Worm (Caenorhabditis elegans) whole organism, late embryonic: ENCODE results near the gene F20G2.6.

Experiments used
- C08G9.2 ChIP-seq: sonication (generic microtip); optimal IDR thresholded peaks from 2 replicates; lab custom pipeline; 2016; ENCODE audit warnings: mild to moderate bottlenecking, missing genetic modification characterization, moderate library complexity, missing compliant biosample characterization
- C38D4.7 ChIP-seq: fragments of 200-800 bp; sonication (Bioruptor generic); optimal IDR thresholded peaks from 2 replicates; lab custom pipeline; 2018; ENCODE audit warnings: mild to moderate bottlenecking, missing genetic modification characterization, moderate library complexity, missing compliant biosample characterization
- F13H6.1 ChIP-seq: sonication (generic microtip); optimal IDR thresholded peaks from 2 replicates; lab custom pipeline; 2016; ENCODE audit warnings: missing genetic modification characterization, missing compliant biosample characterization
- K09A11.1 ChIP-seq: sonication (generic microtip); optimal IDR thresholded peaks from 2 replicates; lab custom pipeline; 2017; ENCODE audit warnings: antibody characterized with exemption, mild to moderate bottlenecking, missing genetic modification characterization, missing compliant biosample characterization; ENCODE audit not compliant: insufficient read depth
- T23F11.4 ChIP-seq: fragments of 200-800 bp; sonication (Bioruptor generic); optimal IDR thresholded peaks from 2 replicates; lab custom pipeline; 2018; ENCODE audit warnings: mild to moderate bottlenecking, missing genetic modification characterization, missing compliant biosample characterization
- ahr-1 ChIP-seq: sonication (generic microtip); optimal IDR thresholded peaks from 2 replicates; lab custom pipeline; 2016; ENCODE audit warnings: missing genetic modification characterization, missing compliant biosample characterization
- ama-1 ChIP-seq: fragments of 150-350 bp; optimal IDR thresholded peaks from 2 replicates; lab custom pipeline; 2014
- ceh-14 ChIP-seq: sonication (generic microtip); optimal IDR thresholded peaks from 2 replicates; lab custom pipeline; 2016; ENCODE audit warnings: missing genotype, missing genetic modification characterization, missing compliant biosample characterization
- ceh-18 ChIP-seq: sonication (generic microtip); optimal IDR thresholded peaks from 2 replicates; lab custom pipeline; 2016; ENCODE audit warnings: missing genetic modification characterization, missing compliant biosample characterization
- ceh-19 ChIP-seq: fragments of 200-800 bp; sonication (Bioruptor generic); optimal IDR thresholded peaks from 2 replicates; lab custom pipeline; 2018; ENCODE audit warnings: mild to moderate bottlenecking, missing genetic modification characterization, missing compliant biosample characterization
- ceh-2 ChIP-seq: sonication (generic microtip); optimal IDR thresholded peaks from 2 replicates; lab custom pipeline; 2016; ENCODE audit warnings: missing genotype, missing genetic modification characterization, missing compliant biosample characterization
- ceh-30 ChIP-seq: fragments of 150-350 bp; optimal IDR thresholded peaks from 2 replicates; lab custom pipeline; 2014; ENCODE audit warnings: missing biosample characterization, missing genetic modification characterization
- ceh-31 ChIP-seq: sonication (generic microtip); optimal IDR thresholded peaks from 2 replicates; lab custom pipeline; 2016; ENCODE audit warnings: missing genetic modification characterization, missing compliant biosample characterization
- ceh-34 ChIP-seq: sonication (generic microtip); optimal IDR thresholded peaks from 2 replicates; lab custom pipeline; 2016; ENCODE audit warnings: mild to moderate bottlenecking, missing genetic modification characterization, missing compliant biosample characterization
- ceh-45 ChIP-seq: fragments of 200-800 bp; sonication (Bioruptor generic); IDR thresholded peaks from 2 replicates; pipeline ENCODE4 v1.3.6; 2022; ENCODE audit warnings: missing genetic modification reagents, missing genetic modification characterization, missing compliant biosample characterization
- ceh-48 ChIP-seq: sonication (generic microtip); optimal IDR thresholded peaks from 2 replicates; lab custom pipeline; 2016; ENCODE audit warnings: missing genetic modification characterization, inconsistent platforms, missing compliant biosample characterization
- ceh-6 ChIP-seq: fragments of 200-800 bp; sonication (Bioruptor generic); optimal IDR thresholded peaks from 2 replicates; lab custom pipeline; 2018; ENCODE audit warnings: mild to moderate bottlenecking, missing genetic modification characterization, missing compliant biosample characterization
- ceh-9 ChIP-seq: sonication (generic microtip); optimal IDR thresholded peaks from 2 replicates; lab custom pipeline; 2016; ENCODE audit warnings: mild to moderate bottlenecking, missing genetic modification characterization, inconsistent platforms, missing compliant biosample characterization
- ets-4 ChIP-seq: sonication (generic microtip); optimal IDR thresholded peaks from 2 replicates; lab custom pipeline; 2016; ENCODE audit warnings: missing genetic modification characterization, missing compliant biosample characterization
- eyg-1 ChIP-seq: sonication (generic microtip); optimal IDR thresholded peaks from 2 replicates; lab custom pipeline; 2016; ENCODE audit warnings: missing genotype, missing genetic modification characterization, missing compliant biosample characterization
- fkh-10 ChIP-seq: fragments of 150-350 bp; optimal IDR thresholded peaks from 2 replicates; lab custom pipeline; 2014; ENCODE audit warnings: missing biosample characterization, missing genetic modification reagents, missing genetic modification characterization
- gmeb-2 ChIP-seq: sonication (generic microtip); optimal IDR thresholded peaks from 2 replicates; lab custom pipeline; 2016; ENCODE audit warnings: missing genetic modification characterization, inconsistent platforms, missing compliant biosample characterization
- hlh-15 ChIP-seq: sonication (generic microtip); optimal IDR thresholded peaks from 2 replicates; lab custom pipeline; 2016; ENCODE audit warnings: missing genetic modification characterization, missing compliant biosample characterization
- hlh-30 ChIP-seq: sonication (generic microtip); optimal IDR thresholded peaks from 2 replicates; lab custom pipeline; 2017; ENCODE audit warnings: antibody characterized with exemption, missing genetic modification characterization, missing compliant biosample characterization; ENCODE audit not compliant: insufficient read depth
- hlh-8 ChIP-seq: sonication (generic microtip); optimal IDR thresholded peaks from 2 replicates; lab custom pipeline; 2016; ENCODE audit warnings: missing genotype, missing genetic modification characterization, missing compliant biosample characterization
- lim-6 ChIP-seq: sonication (generic microtip); optimal IDR thresholded peaks from 2 replicates; lab custom pipeline; 2016; ENCODE audit warnings: missing genetic modification characterization, missing compliant biosample characterization
- lin-11 ChIP-seq: fragments of 200-800 bp; sonication (Bioruptor generic); optimal IDR thresholded peaks from 2 replicates; lab custom pipeline; 2018; ENCODE audit warnings: mild to moderate bottlenecking, missing genetic modification characterization, missing compliant biosample characterization
- madf-2 ChIP-seq: sonication (generic microtip); optimal IDR thresholded peaks from 2 replicates; lab custom pipeline; 2017; ENCODE audit warnings: missing genetic modification characterization, missing compliant biosample characterization
- mec-3 ChIP-seq: sonication (generic microtip); optimal IDR thresholded peaks from 2 replicates; lab custom pipeline; 2016; ENCODE audit warnings: borderline replicate concordance, missing genetic modification characterization, missing compliant biosample characterization
- nfya-1 ChIP-seq: sonication (generic microtip); optimal IDR thresholded peaks from 2 replicates; lab custom pipeline; 2017; ENCODE audit warnings: missing genetic modification characterization, mild to moderate bottlenecking, missing compliant biosample characterization, antibody characterized with exemption, moderate library complexity
- nhr-232 ChIP-seq: sonication (generic microtip); optimal IDR thresholded peaks from 2 replicates; lab custom pipeline; 2016; ENCODE audit warnings: missing genetic modification characterization, missing compliant biosample characterization
- npax-4 ChIP-seq: sonication (generic microtip); optimal IDR thresholded peaks from 2 replicates; lab custom pipeline; 2016; ENCODE audit warnings: missing genetic modification characterization, missing compliant biosample characterization
- odd-2 ChIP-seq: sonication (generic microtip); optimal IDR thresholded peaks from 2 replicates; lab custom pipeline; 2017; ENCODE audit warnings: antibody characterized with exemption, mild to moderate bottlenecking, missing genetic modification characterization, missing compliant biosample characterization
- pag-3 ChIP-seq: sonication (generic microtip); optimal IDR thresholded peaks from 2 replicates; lab custom pipeline; 2016; ENCODE audit warnings: missing compliant biosample characterization, missing genetic modification characterization, borderline replicate concordance
- pat-9 ChIP-seq: fragments of 200-800 bp; sonication (Bioruptor generic); optimal IDR thresholded peaks from 2 replicates; lab custom pipeline; 2018; ENCODE audit warnings: mild to moderate bottlenecking, missing genetic modification characterization, moderate library complexity, missing compliant biosample characterization
- pax-1 ChIP-seq: fragments of 150-350 bp; optimal IDR thresholded peaks from 2 replicates; lab custom pipeline; 2014; ENCODE audit warnings: missing biosample characterization, missing genetic modification characterization
- pha-2 ChIP-seq: sonication (generic microtip); optimal IDR thresholded peaks from 2 replicates; lab custom pipeline; 2017; ENCODE audit warnings: mild to moderate bottlenecking, missing genetic modification characterization, missing compliant biosample characterization
- pha-4 ChIP-seq: fragments of 150-350 bp; optimal IDR thresholded peaks from 2 replicates; lab custom pipeline; 2018; ENCODE audit warnings: missing biosample characterization, missing genetic modification reagents, missing genetic modification characterization
- pros-1 ChIP-seq: fragments of 150-350 bp; optimal IDR thresholded peaks from 2 replicates; lab custom pipeline; 2014; ENCODE audit warnings: missing biosample characterization, missing genetic modification reagents, missing genetic modification characterization
- ref-2 ChIP-seq: sonication (generic microtip); optimal IDR thresholded peaks from 2 replicates; lab custom pipeline; 2016; ENCODE audit warnings: missing genetic modification characterization, missing compliant biosample characterization
- sox-2 ChIP-seq: fragments of 200-800 bp; sonication (Bioruptor generic); IDR thresholded peaks from 2 replicates; pipeline ENCODE4 v1.3.6; 2022; ENCODE audit warnings: missing genetic modification reagents, missing genetic modification characterization, missing compliant biosample characterization
- sox-4 ChIP-seq: sonication (generic microtip); optimal IDR thresholded peaks from 2 replicates; lab custom pipeline; 2017; ENCODE audit warnings: mild to moderate bottlenecking, missing genetic modification characterization, inconsistent platforms, missing compliant biosample characterization
- syd-9 ChIP-seq: sonication (generic microtip); optimal IDR thresholded peaks from 2 replicates; lab custom pipeline; 2016; ENCODE audit warnings: mild to moderate bottlenecking, missing genetic modification characterization, moderate library complexity, missing compliant biosample characterization
- tbx-2 ChIP-seq: sonication (generic microtip); optimal IDR thresholded peaks from 2 replicates; lab custom pipeline; 2016; ENCODE audit warnings: missing genetic modification characterization, missing compliant biosample characterization
- ttx-3 ChIP-seq: sonication (generic microtip); optimal IDR thresholded peaks from 2 replicates; lab custom pipeline; 2016; ENCODE audit warnings: missing genetic modification reagents, missing genetic modification characterization, missing compliant biosample characterization
- unc-3 ChIP-seq, 2 experiments: fragments of 200-800 bp in 1 of 2; sonication (Bioruptor generic) in 1 of 2; sonication (generic microtip) in 1 of 2; conservative IDR thresholded peaks in 1 of 2; optimal IDR thresholded peaks in 1 of 2; 2 replicates each; pipeline versions ENCODE4 v1.3.6 to Lab custom; 2016 to 2022; ENCODE audit warnings: missing compliant biosample characterization in 2 of 2, missing genetic modification characterization in 2 of 2, missing genetic modification reagents in 1 of 2
- unc-42 ChIP-seq: sonication (generic microtip); optimal IDR thresholded peaks from 2 replicates; lab custom pipeline; 2016; ENCODE audit warnings: missing genotype, missing genetic modification characterization, missing compliant biosample characterization
- unc-86 ChIP-seq: sonication (generic microtip); optimal IDR thresholded peaks from 2 replicates; lab custom pipeline; 2016; ENCODE audit warnings: missing genetic modification characterization, missing compliant biosample characterization
- zip-5 ChIP-seq: sonication (generic microtip); optimal IDR thresholded peaks from 2 replicates; lab custom pipeline; 2016; ENCODE audit warnings: missing genetic modification characterization, missing compliant biosample characterization
- ztf-16 ChIP-seq: sonication (generic microtip); optimal IDR thresholded peaks from 2 replicates; lab custom pipeline; 2017; ENCODE audit warnings: missing genetic modification characterization, missing compliant biosample characterization

F20G2.6 gene

ce11 chrV:13807232-13807631 is 44.4 kb downstream of the F20G2.6 start, which contains the start of gene swan-1:
Gene swan-1 (minus strand): TSS chrV:13807237.
- TF ChIP-seq ceh-14 (tag; lab: Kevin White, UChicago) (no peak), ama-1 (lab: Kevin White, UChicago) (no peak), eyg-1 (tag; lab: Kevin White, UChicago) (no peak), unc-86 (tag; lab: Kevin White, UChicago) (no peak)
- TF ChIP-seq, all 69 proteins: peak for 0

- TF ChIP-seq K09A11.1 (tag; lab: Kevin White, UChicago) (no peak), nhr-232 (no peak), ceh-48 (tag; lab: Kevin White, UChicago) (no peak), sox-4 (no peak), ceh-31 (tag; lab: Kevin White, UChicago) (peak; percentile 77), odd-2 (tag; lab: Kevin White, UChicago) (no peak), syd-9 (tag; lab: Kevin White, UChicago) (peak; percentile 50), gmeb-2 (tag; lab: Kevin White, UChicago) (no peak), madf-2 (tag; lab: Kevin White, UChicago) (no peak), pros-1 (tag; lab: Kevin White, UChicago) (peak; percentile 49), ceh-18 (peak; percentile 72), pat-9 (tag; lab: Kevin White, UChicago) (no peak), pax-1 (tag; lab: Kevin White, UChicago) (peak; percentile 12), T23F11.4 (GFP tag; lab: Kevin White, UChicago) (no peak), C38D4.7 (GFP tag; lab: Kevin White, UChicago) (no peak), C08G9.2 (no peak), ceh-34 (peak; percentile 81), hlh-15 (tag; lab: Kevin White, UChicago) (no peak), ttx-3 (tag; lab: Kevin White, UChicago) (no peak), lin-11 (tag; lab: Kevin White, UChicago) (no peak), eyg-1 (tag; lab: Kevin White, UChicago) (no peak), pha-4 (tag; lab: Kevin White, UChicago) (no peak), unc-3 (GFP tag; conservative IDR thresholded peaks at IDR 0.05; lab: Robert Waterston, UW) (no peak), unc-3 (tag; optimal IDR thresholded peaks at IDR 0.05; lab: Kevin White, UChicago) (no peak), ceh-30 (tag; lab: Kevin White, UChicago) (peak; percentile 9), tbx-2 (tag; lab: Kevin White, UChicago) (peak; percentile 82), mec-3 (tag; lab: Kevin White, UChicago) (no peak), ceh-6 (GFP tag; lab: Kevin White, UChicago) (no peak), ceh-19 (GFP tag; lab: Kevin White, UChicago) (no peak), hlh-8 (tag; lab: Kevin White, UChicago) (peak; percentile 44), ets-4 (tag; lab: Kevin White, UChicago) (no peak), ama-1 (lab: Kevin White, UChicago) (no peak), ceh-45 (GFP tag; lab: Robert Waterston, UW) (no peak), unc-86 (tag; lab: Kevin White, UChicago) (no peak), fkh-10 (no peak), ceh-2 (tag; lab: Kevin White, UChicago) (peak; percentile 42), lim-6 (tag; lab: Kevin White, UChicago) (no peak), unc-42 (tag; lab: Kevin White, UChicago) (peak; percentile 53), nfya-1 (tag; lab: Kevin White, UChicago) (peak; percentile 79), zip-5 (tag; lab: Kevin White, UChicago) (no peak), hlh-30 (tag; lab: Kevin White, UChicago) (peak; percentile 59), ceh-9 (tag; lab: Kevin White, UChicago) (no peak), ref-2 (peak; percentile 75), sox-2 (GFP tag; lab: Robert Waterston, UW) (peak; percentile 13; the same call in 1 of the 2 replicates), npax-4 (tag; lab: Kevin White, UChicago) (no peak), ahr-1 (tag; lab: Kevin White, UChicago) (no peak), pag-3 (no peak), F13H6.1 (tag; lab: Kevin White, UChicago) (peak; percentile 33), ztf-16 (tag; lab: Kevin White, UChicago) (no peak), pha-2 (tag; lab: Kevin White, UChicago) (no peak)
Measured at ce11 chrV:13808462-13808867, 45.6 kb downstream of the F20G2.6 start.
